Worm (Caenorhabditis elegans): ENCODE data around the gene C07A12.18.

DNA sequence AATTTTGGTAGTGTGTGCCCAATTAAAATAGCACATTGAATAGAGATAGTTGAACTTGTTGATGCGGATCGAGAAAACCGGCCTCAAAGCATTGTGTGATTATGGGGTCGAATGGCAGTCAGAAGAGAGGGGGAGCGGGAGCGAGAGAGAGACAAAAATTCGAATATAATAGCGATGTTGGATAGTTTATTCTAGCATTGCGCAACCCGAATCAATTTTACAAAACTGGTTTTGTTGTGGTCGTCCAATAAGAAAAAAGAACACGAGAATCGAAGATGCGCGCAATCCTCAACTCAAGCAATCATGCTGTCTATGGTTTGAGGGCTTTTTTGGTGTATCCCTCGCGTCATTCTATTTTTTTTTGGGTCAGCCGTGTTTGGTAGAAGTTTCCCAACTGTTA lies 3.8 kb upstream of the C07A12.18 start:
- TF ChIP-seq snpc-4 (tag; optimal IDR thresholded peaks at IDR 0.05): no peak
- no peak for TF ChIP-seq lsy-2 (tag; optimal IDR thresholded peaks at IDR 0.05)
- TF ChIP-seq unc-62 (GFP tag; optimal IDR thresholded peaks at IDR 0.05): no peak
- TF ChIP-seq lin-13 (GFP tag; optimal IDR thresholded peaks at IDR 0.05): no peak
- TF ChIP-seq nhr-77 (tag; optimal IDR thresholded peaks at IDR 0.05): no peak
- no peak for TF ChIP-seq nhr-12 (tag; optimal IDR thresholded peaks at IDR 0.05)
- TF ChIP-seq mbf-1 (tag; optimal IDR thresholded peaks at IDR 0.05): no peak
- TF ChIP-seq peb-1 (tag; optimal IDR thresholded peaks at IDR 0.05): no peak
- no peak for TF ChIP-seq crh-2 (tag; optimal IDR thresholded peaks at IDR 0.05)
- TF ChIP-seq nhr-11 (tag; optimal IDR thresholded peaks at IDR 0.05): no peak
- TF ChIP-seq elt-3 (tag; optimal IDR thresholded peaks at IDR 0.05): no peak
